Worm (Caenorhabditis elegans) whole organism, L4/young adult: ENCODE results near the gene srx-41.

Experiments
- W03F9.2 ChIP-seq: fragments of 150-350 bp; optimal IDR thresholded peaks from 2 replicates; lab custom pipeline; 2014; ENCODE audit warnings: missing biosample characterization, missing genetic modification characterization
- him-1 ChIP-seq: sonication (generic microtip); optimal IDR thresholded peaks from 2 replicates; lab custom pipeline; 2016; ENCODE audit warnings: missing genotype, missing genetic modification reagents, missing genetic modification characterization, missing compliant biosample characterization

- TF ChIP-seq W03F9.2 (tag; lab: Kevin White, UChicago) (no peak), him-1 (no peak)
These were observed 12.5 kb upstream of the srx-41 start, which contains the start of gene str-114 for ce11 chrV:3649473-3649872.
